Fruit fly (Drosophila melanogaster) whole organism, embryonic: Measurements from ENCODE around the gene CG12522.

Experiments
- Antp ChIP-seq: fragments of 200-800 bp; sonication (Bioruptor generic); optimal IDR thresholded peaks from 3 replicates; lab custom pipeline; 2016; ENCODE audit warnings: missing biosample characterization, missing genetic modification characterization
- Awh ChIP-seq: fragments of 200-800 bp; sonication (Bioruptor generic); IDR thresholded peaks from 2 replicates; pipeline ENCODE4, ENCODE4 v1.3.6; 2022; ENCODE audit warnings: missing biosample characterization, missing genetic modification characterization
- BtbVII ChIP-seq: fragments of 200-800 bp; sonication (Bioruptor generic); optimal IDR thresholded peaks from 3 replicates; lab custom pipeline; 2017; ENCODE audit warnings: missing biosample characterization, mild to moderate bottlenecking, missing genetic modification characterization
- CG10209 ChIP-seq: fragments of 200-800 bp; sonication (Bioruptor generic); optimal IDR thresholded peaks from 3 replicates; lab custom pipeline; 2017; ENCODE audit warnings: missing biosample characterization, mild to moderate bottlenecking, missing genetic modification characterization, missing genetic modification reagents
- CG11093 ChIP-seq: fragments of 200-800 bp; sonication (Bioruptor generic); IDR thresholded peaks from 3 replicates; pipeline ENCODE4 v1.3.6; 2022; ENCODE audit warnings: missing biosample characterization, missing genetic modification characterization
- CG11560 ChIP-seq: fragments of 200-800 bp; sonication (Bioruptor generic); IDR thresholded peaks from 3 replicates; pipeline ENCODE4 v1.3.6; 2022; ENCODE audit warnings: missing biosample characterization, missing genetic modification characterization
- CG12155 ChIP-seq: fragments of 200-800 bp; sonication (Bioruptor generic); optimal IDR thresholded peaks from 3 replicates; lab custom pipeline; 2016; ENCODE audit warnings: missing biosample characterization, missing genetic modification characterization
- CG13775 ChIP-seq: fragments of 200-800 bp; sonication (Bioruptor generic); optimal IDR thresholded peaks from 3 replicates; lab custom pipeline; 2017; ENCODE audit warnings: missing biosample characterization, mild to moderate bottlenecking, missing genetic modification characterization
- CG15514 ChIP-seq: fragments of 200-800 bp; sonication (Bioruptor generic); optimal IDR thresholded peaks from 3 replicates; lab custom pipeline; 2017; ENCODE audit warnings: missing biosample characterization, missing genetic modification characterization, mild to moderate bottlenecking, moderate library complexity, missing genetic modification reagents
- CG17186 ChIP-seq: fragments of 200-800 bp; sonication (Bioruptor generic); optimal IDR thresholded peaks from 3 replicates; lab custom pipeline; 2017; ENCODE audit warnings: missing biosample characterization, missing genetic modification reagents, missing genetic modification characterization
- CG17361 ChIP-seq: fragments of 200-800 bp; sonication (Bioruptor generic); IDR thresholded peaks from 3 replicates; pipeline ENCODE4 v1.3.6; 2022; ENCODE audit warnings: missing biosample characterization, missing genetic modification characterization
- CG17568 ChIP-seq: fragments of 200-800 bp; sonication (Bioruptor generic); optimal IDR thresholded peaks from 2 replicates; lab custom pipeline; 2018; ENCODE audit warnings: missing biosample characterization, mild to moderate bottlenecking, missing genetic modification characterization, moderate library complexity
- CG2712 ChIP-seq: fragments of 200-800 bp; optimal IDR thresholded peaks from 3 replicates; lab custom pipeline; 2019; ENCODE audit warnings: missing biosample characterization, mild to moderate bottlenecking, missing genetic modification characterization, moderate library complexity
- CG31224 ChIP-seq: fragments of 200-800 bp; sonication (Bioruptor generic); IDR thresholded peaks from 2 replicates; pipeline ENCODE4 v1.3.6; 2022; ENCODE audit warnings: missing biosample characterization, missing genetic modification characterization
- CG3163 ChIP-seq: fragments of 200-800 bp; sonication (Bioruptor generic); optimal IDR thresholded peaks from 3 replicates; lab custom pipeline; 2016; ENCODE audit warnings: missing biosample characterization, missing genetic modification characterization
- CG34422 ChIP-seq: fragments of 200-800 bp; sonication (Bioruptor generic); IDR thresholded peaks from 3 replicates; pipeline ENCODE4 v1.3.6; 2022; ENCODE audit warnings: missing biosample characterization, missing genetic modification characterization
- CG42726 ChIP-seq: fragments of 200-800 bp; sonication (Bioruptor generic); IDR thresholded peaks from 2 replicates; pipeline ENCODE4 v1.3.6; 2022; ENCODE audit warnings: missing biosample characterization, missing genetic modification characterization; ENCODE audit not compliant: partially characterized antibody
- CG6254 ChIP-seq: fragments of 200-800 bp; sonication (Bioruptor generic); optimal IDR thresholded peaks from 3 replicates; lab custom pipeline; 2017; ENCODE audit warnings: mild to moderate bottlenecking, missing biosample characterization, missing genetic modification reagents, missing genetic modification characterization
- CG6813 ChIP-seq: fragments of 200-800 bp; sonication (Bioruptor generic); optimal IDR thresholded peaks from 2 replicates; lab custom pipeline; 2017; ENCODE audit warnings: missing biosample characterization, missing genetic modification characterization, mild to moderate bottlenecking, moderate library complexity, missing genetic modification reagents
- CG8089 ChIP-seq: fragments of 200-800 bp; sonication (Bioruptor generic); optimal IDR thresholded peaks from 3 replicates; lab custom pipeline; 2016; ENCODE audit warnings: missing biosample characterization, missing genetic modification characterization
- CHES-1-like ChIP-seq: fragments of 200-800 bp; sonication (Bioruptor generic); optimal IDR thresholded peaks from 2 replicates; lab custom pipeline; 2016; ENCODE audit warnings: missing biosample characterization, missing genetic modification characterization
- CoRest ChIP-seq: fragments of 200-800 bp; sonication (Bioruptor generic); optimal IDR thresholded peaks from 3 replicates; lab custom pipeline; 2018; ENCODE audit warnings: missing biosample characterization, mild to moderate bottlenecking, missing genetic modification characterization, moderate library complexity
- Doc3 ChIP-seq: fragments of 200-800 bp; sonication (Bioruptor generic); IDR thresholded peaks from 3 replicates; pipeline ENCODE4 v1.3.6; 2022; ENCODE audit warnings: missing biosample characterization, missing genetic modification characterization; ENCODE audit not compliant: partially characterized antibody
- Eip74EF ChIP-seq, 2 experiments: fragments of 200-800 bp in 1 of 2; fragments of >200 bp in 1 of 2; sonication (Bioruptor generic) in 1 of 2; optimal IDR thresholded peaks; 2 replicates each; lab custom pipeline; 2017 to 2019; ENCODE audit warnings: missing biosample characterization in 2 of 2, missing genetic modification characterization in 2 of 2, mild to moderate bottlenecking in 1 of 2, moderate library complexity in 1 of 2
- GATAe ChIP-seq: fragments of 200-800 bp; sonication (Bioruptor generic); conservative IDR thresholded peaks from 2 replicates; pipeline ENCODE4 v1.3.6; 2022; ENCODE audit warnings: missing biosample characterization, missing genetic modification characterization
- Hand ChIP-seq: fragments of 200-800 bp; sonication (Bioruptor generic); optimal IDR thresholded peaks from 2 replicates; lab custom pipeline; 2017; ENCODE audit warnings: mild to moderate bottlenecking, missing biosample characterization, missing genetic modification reagents, missing genetic modification characterization
- Lpt ChIP-seq: fragments of >200 bp; optimal IDR thresholded peaks from 2 replicates; lab custom pipeline; 2018; ENCODE audit warnings: missing biosample characterization, missing genetic modification characterization
- NC2β ChIP-seq: fragments of 200-800 bp; sonication (Bioruptor generic); optimal IDR thresholded peaks from 2 replicates; lab custom pipeline; 2016; ENCODE audit warnings: missing biosample characterization, missing genetic modification characterization
- Optix ChIP-seq: fragments of 200-800 bp; sonication (Bioruptor generic); IDR thresholded peaks from 3 replicates; pipeline ENCODE4 v1.3.6; 2022; ENCODE audit warnings: missing biosample characterization, missing genetic modification characterization
- Sox100B ChIP-seq: fragments of 200-800 bp; sonication (Bioruptor generic); optimal IDR thresholded peaks from 3 replicates; lab custom pipeline; 2018; ENCODE audit warnings: missing biosample characterization, mild to moderate bottlenecking, missing genetic modification characterization
- TFAM ChIP-seq: fragments of 200-800 bp; sonication (Bioruptor generic); optimal IDR thresholded peaks from 2 replicates; lab custom pipeline; 2017; ENCODE audit warnings: missing biosample characterization, missing genetic modification characterization, inconsistent platforms
- ato ChIP-seq: fragments of 200-800 bp; sonication (Bioruptor generic); IDR thresholded peaks from 2 replicates; pipeline ENCODE4 v1.3.6; 2022; ENCODE audit warnings: missing biosample characterization, missing genetic modification characterization; ENCODE audit not compliant: partially characterized antibody
- bigmax ChIP-seq: fragments of 200-800 bp; sonication (Bioruptor generic); optimal IDR thresholded peaks from 2 replicates; lab custom pipeline; 2018; ENCODE audit warnings: missing biosample characterization, mild to moderate bottlenecking, missing genetic modification characterization
- cas ChIP-seq: fragments of 200-800 bp; sonication (Bioruptor generic); IDR thresholded peaks from 2 replicates; pipeline ENCODE4 v1.3.6; 2022; ENCODE audit warnings: missing biosample characterization, missing genetic modification characterization
- ewg ChIP-seq: fragments of 200-800 bp; sonication (Bioruptor generic); optimal IDR thresholded peaks from 3 replicates; lab custom pipeline; 2017; ENCODE audit warnings: mild to moderate bottlenecking, missing biosample characterization, missing genetic modification reagents, missing genetic modification characterization
- fd64A ChIP-seq: fragments of 200-800 bp; sonication (Bioruptor generic); optimal IDR thresholded peaks from 3 replicates; lab custom pipeline; 2018; ENCODE audit warnings: missing biosample characterization, mild to moderate bottlenecking, missing genetic modification characterization
- gt ChIP-seq: fragments of 200-800 bp; sonication (Bioruptor generic); IDR thresholded peaks from 2 replicates; pipeline ENCODE4 v1.3.6; 2022; ENCODE audit warnings: missing biosample characterization, missing genetic modification characterization
- hth ChIP-seq: fragments of >200 bp; optimal IDR thresholded peaks from 2 replicates; lab custom pipeline; 2017; ENCODE audit warnings: inconsistent platforms
- kah ChIP-seq: fragments of 200-800 bp; sonication (Bioruptor generic); optimal IDR thresholded peaks from 2 replicates; lab custom pipeline; 2018; ENCODE audit warnings: missing biosample characterization, mild to moderate bottlenecking, missing genetic modification characterization
- kni ChIP-seq: fragments of 200-800 bp; sonication (Bioruptor generic); optimal IDR thresholded peaks from 3 replicates; lab custom pipeline; 2017; ENCODE audit warnings: mild to moderate bottlenecking, missing biosample characterization, missing genetic modification reagents, missing genetic modification characterization
- prd ChIP-seq, 3 experiments: fragments of >200 bp in 2 of 3; fragments of 200-800 bp in 1 of 3; sonication (Bioruptor generic) in 1 of 3; optimal IDR thresholded peaks in 2 of 3; IDR thresholded peaks in 1 of 3; 2 replicates in 2 of 3; 3 replicates in 1 of 3; pipeline versions ENCODE4 v1.3.6 to Lab custom; 2017 to 2022; ENCODE audit warnings: missing biosample characterization in 1 of 3, missing genetic modification characterization in 1 of 3
- repo ChIP-seq: fragments of 200-800 bp; sonication (Bioruptor generic); optimal IDR thresholded peaks from 2 replicates; lab custom pipeline; 2016; ENCODE audit warnings: missing biosample characterization, missing genetic modification characterization
- ro ChIP-seq: fragments of 200-800 bp; sonication (Bioruptor generic); IDR thresholded peaks from 2 replicates; pipeline ENCODE4 v1.3.6; 2022; ENCODE audit warnings: missing biosample characterization, missing genetic modification characterization
- sens ChIP-seq: fragments of 200-800 bp; sonication (Bioruptor generic); peaks from one replicate; lab custom pipeline; 2016; ENCODE audit warnings: missing biosample characterization, missing genetic modification characterization
- stc ChIP-seq: fragments of 200-800 bp; sonication (Bioruptor generic); IDR thresholded peaks from 2 replicates; pipeline ENCODE4 v1.3.6; 2022; ENCODE audit warnings: missing biosample characterization, missing genetic modification characterization
- sug ChIP-seq: fragments of 200-800 bp; optimal IDR thresholded peaks from 2 replicates; lab custom pipeline; 2019; ENCODE audit warnings: missing biosample characterization, mild to moderate bottlenecking, missing genetic modification characterization, moderate library complexity
- trh ChIP-seq: fragments of 200-800 bp; sonication (Bioruptor generic); optimal IDR thresholded peaks from 2 replicates; lab custom pipeline; 2016; ENCODE audit warnings: missing biosample characterization, missing genetic modification characterization
- ttk ChIP-seq: fragments of 200-800 bp; sonication (Bioruptor generic); IDR thresholded peaks from 2 replicates; pipeline ENCODE4 v2.1.2; 2022; ENCODE audit warnings: missing biosample characterization, missing genetic modification characterization
- tx ChIP-seq: fragments of 200-800 bp; sonication (Bioruptor generic); optimal IDR thresholded peaks from 2 replicates; lab custom pipeline; 2016; ENCODE audit warnings: missing biosample characterization, missing genetic modification characterization
- wdn ChIP-seq: fragments of 200-800 bp; sonication (Bioruptor generic); IDR thresholded peaks from 2 replicates; pipeline ENCODE4 v1.3.6; 2022; ENCODE audit warnings: missing biosample characterization, missing genetic modification characterization

Gene CG12522

dm6 chr3L:11064689-11065088 lies 43.3 kb upstream of the CG12522 start, which contains the start of the genes CG32075, CG45101 and SuUR (continued):
- peak; percentile 93 for TF ChIP-seq CG13775
- no peak for TF ChIP-seq ato (GFP tag; lab: Robert Waterston, UW)
- peak; percentile 73; the same call in 2 of the 3 replicates for TF ChIP-seq CG11093 (GFP tag; lab: Robert Waterston, UW)
- peak; percentile 88 for TF ChIP-seq sug (tag; lab: Kevin White, UChicago)
- peak; percentile 68 for TF ChIP-seq trh (GFP tag; lab: Kevin White, UChicago)
- peak in 1 of 2 experiments; percentile 35 for TF ChIP-seq Eip74EF (GFP tag; optimal IDR thresholded peaks at IDR 0.05; lab: Kevin White, UChicago)
- peak; percentile 61; the same call in 1 of the 2 replicates for TF ChIP-seq GATAe (GFP tag; lab: Robert Waterston, UW)
- peak; percentile 71; the same call in 1 of the 2 replicates for TF ChIP-seq Awh (GFP tag; lab: Robert Waterston, UW)
- peak; percentile 84 for TF ChIP-seq Antp (GFP tag; lab: Kevin White, UChicago)
- peak; percentile 81 for TF ChIP-seq ttk (GFP tag; lab: Robert Waterston, UW)
- peak; percentile 76 for TF ChIP-seq ro (GFP tag; lab: Robert Waterston, UW)
- peak; percentile 87 for TF ChIP-seq CG17361 (GFP tag; lab: Robert Waterston, UW)
- TF ChIP-seq wdn (GFP tag; lab: Robert Waterston, UW) = peak; percentile 62; the same call in 1 of the 2 replicates
- TF ChIP-seq tx = peak; percentile 91
- TF ChIP-seq hth = no peak
- no peak for TF ChIP-seq bigmax
- peak; percentile 85 for TF ChIP-seq stc
- TF ChIP-seq TFAM = no peak
- TF ChIP-seq CHES-1-like = peak; percentile 92
- TF ChIP-seq cas = peak; percentile 62
- TF ChIP-seq prd (optimal IDR thresholded peaks at IDR 0.05; lab: Kevin White, UChicago) = no peak
- TF ChIP-seq prd (GFP tag; IDR thresholded peaks at IDR 0.05; lab: Robert Waterston, UW) = peak; percentile 95
- peak; percentile 32 for TF ChIP-seq kah (GFP tag; lab: Kevin White, UChicago)
- TF ChIP-seq CG12155 = peak; percentile 89
- peak; percentile 74 for TF ChIP-seq CG31224 (GFP tag; lab: Robert Waterston, UW)
- peak; percentile 90 for TF ChIP-seq CG34422 (GFP tag; lab: Robert Waterston, UW)
- peak; percentile 76 for TF ChIP-seq ewg
- no peak for TF ChIP-seq fd64A
- TF ChIP-seq CG6813 = no peak
- peak; percentile 99 for TF ChIP-seq sens (GFP tag; lab: Kevin White, UChicago)
- peak; percentile 91 for TF ChIP-seq CG2712 (tag; lab: Kevin White, UChicago)
- TF ChIP-seq repo (GFP tag; lab: Kevin White, UChicago) = peak; percentile 83
- peak; percentile 54 for TF ChIP-seq CG6254
- TF ChIP-seq CG11560 (tag; lab: Robert Waterston, UW) = peak; percentile 61; the same call in 1 of the 3 replicates
- TF ChIP-seq CG42726 = no peak
- peak; percentile 78 for TF ChIP-seq CG15514 (GFP tag; lab: Kevin White, UChicago)
- TF ChIP-seq CG17186 (GFP tag; lab: Kevin White, UChicago) = peak; percentile 55
- TF ChIP-seq CG3163 (GFP tag; lab: Kevin White, UChicago) = peak; percentile 71
- TF ChIP-seq CG17568 (GFP tag; lab: Kevin White, UChicago) = no peak
- no peak for TF ChIP-seq Hand
- TF ChIP-seq NC2β (GFP tag; lab: Kevin White, UChicago) = peak; percentile 86
- no peak for TF ChIP-seq kni (GFP tag; lab: Kevin White, UChicago)
- peak; percentile 75; the same call in 1 of the 2 replicates for TF ChIP-seq gt
- TF ChIP-seq Sox100B (GFP tag; lab: Kevin White, UChicago) = peak; percentile 77
- peak; percentile 85 for TF ChIP-seq CG10209 (GFP tag; lab: Kevin White, UChicago)
- TF ChIP-seq Doc3 (GFP tag; lab: Robert Waterston, UW) = no peak
- no peak for TF ChIP-seq Lpt
- peak; percentile 13 for TF ChIP-seq BtbVII (GFP tag; lab: Kevin White, UChicago)
- TF ChIP-seq CoRest (tag; lab: Kevin White, UChicago) = peak; percentile 89
- TF ChIP-seq CG8089 (GFP tag; lab: Kevin White, UChicago) = peak; percentile 75
- peak; percentile 70 for TF ChIP-seq Optix (GFP tag; lab: Robert Waterston, UW)
